Fruit fly (Drosophila melanogaster): Measurements from ENCODE around the gene CG8757.

The CG8757 gene

DNA sequence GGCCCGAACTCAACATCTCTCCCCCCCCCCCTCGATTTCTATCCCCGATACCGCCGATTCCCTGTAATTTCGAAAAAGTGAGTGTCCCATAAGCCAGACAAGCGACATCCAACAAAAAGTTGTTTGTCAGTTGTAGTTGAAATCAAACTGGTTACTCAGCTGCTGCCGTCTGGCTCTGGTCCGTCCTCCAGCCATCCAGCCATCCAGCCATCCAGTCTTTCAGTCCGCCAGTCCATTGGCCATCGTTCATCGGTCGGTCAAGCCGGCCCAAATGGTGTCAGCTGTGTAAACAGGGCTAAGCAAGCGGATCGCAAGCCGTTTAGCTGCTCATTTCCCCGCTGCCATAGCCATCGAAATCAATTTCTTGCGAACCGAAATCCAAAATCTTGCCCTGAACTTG is 39.5 kb upstream of the CG8757 start:
- no peak for TF ChIP-seq Jarid2 (GFP tag; optimal IDR thresholded peaks at IDR 0.05)
- peak; percentile 95 for TF ChIP-seq CG8281 (tag; optimal IDR thresholded peaks at IDR 0.05)
- TF ChIP-seq CG17568 (GFP tag; optimal IDR thresholded peaks at IDR 0.05) = no peak
- no peak for TF ChIP-seq CG2120 (GFP tag; optimal IDR thresholded peaks at IDR 0.05)
- no peak for TF ChIP-seq disco-r (GFP tag; optimal IDR thresholded peaks at IDR 0.05)
- TF ChIP-seq Xbp1 (GFP tag; optimal IDR thresholded peaks at IDR 0.05) = no peak
- peak; percentile 77 for TF ChIP-seq CG12769 (tag; optimal IDR thresholded peaks at IDR 0.05)

DNA sequence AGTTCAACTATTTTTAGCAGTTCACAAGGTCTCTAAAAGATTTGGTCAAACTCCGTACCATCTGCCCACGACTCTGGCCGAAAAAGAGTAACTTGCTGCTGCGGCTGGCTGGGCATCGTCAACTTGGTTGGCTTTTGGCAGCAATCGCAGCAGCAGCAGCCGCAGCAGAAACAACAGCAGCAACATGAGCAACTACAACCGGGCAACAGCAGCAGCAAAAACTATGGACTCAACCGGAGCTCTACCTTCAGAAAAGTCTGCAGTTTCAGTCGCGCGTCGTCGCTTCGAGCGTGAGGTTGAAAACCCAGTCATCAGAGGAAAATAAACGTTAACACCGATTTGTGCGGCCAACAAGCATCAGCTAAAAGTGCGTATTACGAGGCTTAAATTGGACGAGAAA is 36.7 kb upstream of the CG8757 start, which contains the start of gene CG13737:
Gene CG13737, plus strand, starts transcription at position 266 of the 400 bp plus-strand sequence.
- TF ChIP-seq CG11504 (tag; optimal IDR thresholded peaks at IDR 0.05) = peak; percentile 70
- TF ChIP-seq psq (GFP tag; optimal IDR thresholded peaks at IDR 0.05) = no peak
- no peak for TF ChIP-seq HmgD (GFP tag; optimal IDR thresholded peaks at IDR 0.05)
- no peak for TF ChIP-seq dm (GFP tag; optimal IDR thresholded peaks at IDR 0.05)
- peak; percentile 16; the same call in 1 of the 2 replicates for TF ChIP-seq Adf1 (GFP tag; IDR thresholded peaks at IDR 0.05)
- TF ChIP-seq CG13287 (GFP tag; IDR thresholded peaks at IDR 0.05; ENCODE audit: partially characterized antibody) = 0 out of 2 replicates have a peak, but pooled peaks have one; percentile 11
- peak; percentile 49; the same call in 2 of the 3 replicates for TF ChIP-seq row (GFP tag; IDR thresholded peaks at IDR 0.05)
- no peak for TF ChIP-seq btn (GFP tag; optimal IDR thresholded peaks at IDR 0.05)
- no peak for TF ChIP-seq CG2116 (GFP tag; optimal IDR thresholded peaks at IDR 0.05)
- no peak for TF ChIP-seq cwo (GFP tag; optimal IDR thresholded peaks at IDR 0.05)
- peak; percentile 9; the same call in 1 of the 2 replicates for TF ChIP-seq CG14014 (GFP tag; IDR thresholded peaks at IDR 0.05)
- TF ChIP-seq chinmo (GFP tag; IDR thresholded peaks at IDR 0.05; ENCODE audit: partially characterized antibody) = peak; percentile 82; the same call in 3 of the 4 replicates
- TF ChIP-seq Jarid2 (GFP tag; optimal IDR thresholded peaks at IDR 0.05) = peak; percentile 38
- TF ChIP-seq CG2889 (GFP tag; IDR thresholded peaks at IDR 0.05) = no peak
- 0 out of 2 replicates have a peak, but pooled peaks have one; percentile 15 for TF ChIP-seq vvl (GFP tag; IDR thresholded peaks at IDR 0.05)
- TF ChIP-seq CG17328 (GFP tag; IDR thresholded peaks at IDR 0.05) = 0 out of 2 replicates have a peak, but pooled peaks have one; percentile 7
- peak; percentile 71; the same call in 2 of the 3 replicates for TF ChIP-seq CG2199 (GFP tag; IDR thresholded peaks at IDR 0.05)
- TF ChIP-seq CG12769 (tag; optimal IDR thresholded peaks at IDR 0.05) = peak; percentile 30
- TF ChIP-seq CG12071 (GFP tag; optimal IDR thresholded peaks at IDR 0.05) = peak; percentile 11
- no peak for TF ChIP-seq BtbVII (GFP tag; optimal IDR thresholded peaks at IDR 0.05)
- 0 out of 3 replicates have a peak, but pooled peaks have one; percentile 11 for TF ChIP-seq dysf (GFP tag; IDR thresholded peaks at IDR 0.05)
- TF ChIP-seq da (GFP tag; optimal IDR thresholded peaks at IDR 0.05) = no peak
- peak; percentile 6 for TF ChIP-seq CG5180 (GFP tag; optimal IDR thresholded peaks at IDR 0.05)

DNA sequence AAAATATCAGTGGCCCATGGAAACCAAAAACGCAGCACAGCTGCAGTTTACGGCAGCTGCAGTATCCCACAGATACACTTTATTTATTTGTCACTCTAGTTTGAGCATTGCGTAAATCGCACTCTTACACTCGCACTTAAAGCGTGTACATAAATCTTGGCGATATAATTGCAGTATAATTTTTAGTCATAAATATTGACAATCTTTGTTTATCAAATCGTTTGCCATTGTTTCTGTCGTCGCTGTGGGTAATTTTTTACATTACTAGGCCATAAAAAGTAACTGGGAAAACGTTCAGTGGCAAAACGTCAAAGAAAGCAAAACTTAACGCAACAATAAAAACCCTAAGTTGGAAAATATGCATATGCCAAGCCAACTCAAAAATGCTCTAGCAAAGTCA is 35.9 kb upstream of the CG8757 start:
- 0 out of 2 replicates have a peak, but pooled peaks have one; percentile 29 for TF ChIP-seq HLH3B (GFP tag; IDR thresholded peaks at IDR 0.05)
- 0 out of 4 replicates have a peak, but pooled peaks have one; percentile 24 for TF ChIP-seq chinmo (GFP tag; IDR thresholded peaks at IDR 0.05; ENCODE audit: partially characterized antibody)
- no peak for TF ChIP-seq CG14710 (tag; optimal IDR thresholded peaks at IDR 0.05)
- peak; percentile 38 for TF ChIP-seq ap (GFP tag; IDR thresholded peaks at IDR 0.05)
- TF ChIP-seq en (GFP tag; optimal IDR thresholded peaks at IDR 0.05) = no peak
- peak; percentile 19 for TF ChIP-seq Asciz (GFP tag; optimal IDR thresholded peaks at IDR 0.05)
- peak; percentile 20 for TF ChIP-seq fd96Cb (tag; optimal IDR thresholded peaks at IDR 0.05)
- TF ChIP-seq croc (GFP tag; conservative IDR thresholded peaks at IDR 0.05) = no peak
- TF ChIP-seq CG2199 (GFP tag; IDR thresholded peaks at IDR 0.05) = peak; percentile 80; the same call in 1 of the 3 replicates
- no peak for TF ChIP-seq Hand (GFP tag; optimal IDR thresholded peaks at IDR 0.05)
- TF ChIP-seq esg (GFP tag; conservative IDR thresholded peaks at IDR 0.05) = peak; percentile 28; the same call in 1 of the 2 replicates
- TF ChIP-seq ind (GFP tag; optimal IDR thresholded peaks at IDR 0.05) = no peak
- no peak for TF ChIP-seq CG8944 (GFP tag; optimal IDR thresholded peaks at IDR 0.05)
- TF ChIP-seq Pdp1 (GFP tag; optimal IDR thresholded peaks at IDR 0.05) = peak in 1 of 2 experiments; percentile 4
- TF ChIP-seq CG12071 (GFP tag; optimal IDR thresholded peaks at IDR 0.05) = peak; percentile 17
- 0 out of 2 replicates have a peak, but pooled peaks have one; percentile 11 for TF ChIP-seq Awh (GFP tag; IDR thresholded peaks at IDR 0.05)
- no peak for TF ChIP-seq chif (GFP tag; optimal IDR thresholded peaks at IDR 0.05)
